Worm (Caenorhabditis elegans) whole organism, L4/young adult: ENCODE results near the gene tag-244.

Source experiments
- W03F9.2 ChIP-seq: fragments of 150-350 bp; optimal IDR thresholded peaks from 2 replicates; lab custom pipeline; 2014; ENCODE audit warnings: missing biosample characterization, missing genetic modification characterization
- him-1 ChIP-seq: sonication (generic microtip); optimal IDR thresholded peaks from 2 replicates; lab custom pipeline; 2016; ENCODE audit warnings: missing genotype, missing genetic modification reagents, missing genetic modification characterization, missing compliant biosample characterization

- TF ChIP-seq W03F9.2 (tag; lab: Kevin White, UChicago): no peak
- TF ChIP-seq him-1 (tag; lab: Kevin White, UChicago): no peak
These were observed 12.9 kb downstream of the tag-244 start, which contains the start of gene Y41D4B.15 for ce11 chrIV:1563476-1564131.
